Fruit fly (Drosophila melanogaster): Measurements from ENCODE around the gene CG34355.

CG34355 gene

dm6 chr3R:23820290-23820689 is 16.6 kb downstream of the CG34355 start (continued):
- TF ChIP-seq Ada2b (GFP tag; IDR thresholded peaks at IDR 0.05) (0 out of 2 replicates have a peak, but pooled peaks have one; percentile 9), aop (GFP tag; IDR thresholded peaks at IDR 0.05) (no peak), Ptx1 (GFP tag; IDR thresholded peaks at IDR 0.05) (0 out of 2 replicates have a peak, but pooled peaks have one; percentile 14), slp2 (GFP tag; optimal IDR thresholded peaks at IDR 0.05) (no peak), eve (GFP tag; optimal IDR thresholded peaks at IDR 0.05) (no peak), CG9437 (GFP tag; optimal IDR thresholded peaks at IDR 0.05) (no peak), CG13296 (GFP tag; optimal IDR thresholded peaks at IDR 0.05) (no peak), pnt (GFP tag; optimal IDR thresholded peaks at IDR 0.05) (no peak), Antp (GFP tag; optimal IDR thresholded peaks at IDR 0.05) (no peak), Stat92E (GFP tag; optimal IDR thresholded peaks at IDR 0.05) (no peak), lmd (GFP tag; IDR thresholded peaks at IDR 0.05) (peak; percentile 38; the same call in 1 of the 2 replicates), peb (GFP tag; IDR thresholded peaks at IDR 0.05) (no peak), dati (GFP tag; IDR thresholded peaks at IDR 0.05) (no peak), shn (GFP tag; optimal IDR thresholded peaks at IDR 0.05) (no peak), Dad (GFP tag; optimal IDR thresholded peaks at IDR 0.05) (no peak), CG2889 (GFP tag; IDR thresholded peaks at IDR 0.05) (no peak), grn (GFP tag; optimal IDR thresholded peaks at IDR 0.05) (no peak), onecut (GFP tag; IDR thresholded peaks at IDR 0.05) (no peak), Chrac-16 (GFP tag; optimal IDR thresholded peaks at IDR 0.05) (no peak), zen (tag; optimal IDR thresholded peaks at IDR 0.05) (peak; percentile 27), zf30C (GFP tag; optimal IDR thresholded peaks at IDR 0.05) (no peak), chm (GFP tag; IDR thresholded peaks at IDR 0.05) (no peak), emc (GFP tag; optimal IDR thresholded peaks at IDR 0.05) (no peak), CG4424 (GFP tag; optimal IDR thresholded peaks at IDR 0.05) (no peak), CG8944 (GFP tag; optimal IDR thresholded peaks at IDR 0.05) (no peak), vfl (GFP tag; optimal IDR thresholded peaks at IDR 0.05) (peak; percentile 59), CG2120 (GFP tag; optimal IDR thresholded peaks at IDR 0.05) (peak; percentile 53), CG10366 (GFP tag; IDR thresholded peaks at IDR 0.05) (no peak), Pdp1 (GFP tag; optimal IDR thresholded peaks at IDR 0.05) (peak in 1 of 2 experiments; percentile 59), hkb (optimal IDR thresholded peaks at IDR 0.05) (no peak), hkb (GFP tag; IDR thresholded peaks at IDR 0.05) (0 out of 2 replicates have a peak, but pooled peaks have one; percentile 20), MESR4 (GFP tag; optimal IDR thresholded peaks at IDR 0.05) (no peak), gcm (GFP tag; optimal IDR thresholded peaks at IDR 0.05) (no peak), CG7786 (GFP tag; optimal IDR thresholded peaks at IDR 0.05) (no peak), otp (GFP tag; IDR thresholded peaks at IDR 0.05) (no peak), row (GFP tag; IDR thresholded peaks at IDR 0.05) (peak; percentile 77), sim (GFP tag; IDR thresholded peaks at IDR 0.05) (no peak), Lim3 (GFP tag; IDR thresholded peaks at IDR 0.05) (no peak), CG1647 (GFP tag; optimal IDR thresholded peaks at IDR 0.05) (peak; percentile 29), E2f2 (GFP tag; IDR thresholded peaks at IDR 0.05) (peak; percentile 82), trem (tag; optimal IDR thresholded peaks at IDR 0.05) (peak; percentile 32), CG8765 (GFP tag; IDR thresholded peaks at IDR 0.05) (no peak), seq (GFP tag; IDR thresholded peaks at IDR 0.05) (no peak), psq (GFP tag; optimal IDR thresholded peaks at IDR 0.05) (no peak), ken (GFP tag; IDR thresholded peaks at IDR 0.05) (no peak), CG10267 (tag; optimal IDR thresholded peaks at IDR 0.05) (peak; percentile 43), CG8359 (GFP tag; optimal IDR thresholded peaks at IDR 0.05; ENCODE audit: borderline replicate concordance) (no peak), CG18011 (GFP tag; optimal IDR thresholded peaks at IDR 0.05) (no peak), B-H2 (GFP tag; optimal IDR thresholded peaks at IDR 0.05) (peak; percentile 29), CG3407 (GFP tag; optimal IDR thresholded peaks at IDR 0.05) (no peak), CG30403 (GFP tag; optimal IDR thresholded peaks at IDR 0.05) (peak; percentile 59), CG10565 (GFP tag; optimal IDR thresholded peaks at IDR 0.05) (no peak), run (tag; optimal IDR thresholded peaks at IDR 0.05) (no peak)

All from whole organism, embryonic.